Worm (Caenorhabditis elegans) whole organism, L4 larva: ENCODE data around the gene rpl-15.

Experiments used
- F37D6.2 ChIP-seq: sonication (generic microtip); optimal IDR thresholded peaks from 2 replicates; lab custom pipeline; 2016; ENCODE audit warnings: mild to moderate bottlenecking, missing genetic modification characterization, missing compliant biosample characterization
- ZK546.5 ChIP-seq, 2 experiments: sonication (generic microtip); optimal IDR thresholded peaks; 2 replicates each; lab custom pipeline; 2017; ENCODE audit warnings: missing biosample characterization in 2 of 2, missing genetic modification characterization in 2 of 2
- duxl-1 ChIP-seq: sonication (generic microtip); optimal IDR thresholded peaks from 2 replicates; lab custom pipeline; 2016; ENCODE audit warnings: mild to moderate bottlenecking, missing genetic modification characterization, moderate library complexity, missing compliant biosample characterization; ENCODE audit not compliant: poor library complexity
- jun-1 ChIP-seq: fragments of 150-350 bp; optimal IDR thresholded peaks from 2 replicates; lab custom pipeline; 2014; ENCODE audit warnings: missing biosample characterization, missing genetic modification reagents, missing genetic modification characterization
- mdl-1 ChIP-seq, 2 experiments: fragments of 150-350 bp in 1 of 2; sonication (generic microtip) in 1 of 2; optimal IDR thresholded peaks; 2 replicates each; lab custom pipeline; 2014 to 2017; ENCODE audit warnings: missing biosample characterization in 2 of 2, missing genetic modification characterization in 2 of 2
- mxl-3 ChIP-seq: fragments of 200-800 bp; sonication (Bioruptor generic); optimal IDR thresholded peaks from 2 replicates; lab custom pipeline; 2018; ENCODE audit warnings: mild to moderate bottlenecking, missing genetic modification characterization, missing compliant biosample characterization
- nhr-237 ChIP-seq: sonication (generic microtip); optimal IDR thresholded peaks from 2 replicates; lab custom pipeline; 2017; ENCODE audit warnings: missing biosample characterization, missing genetic modification characterization
- nhr-28 ChIP-seq: fragments of 150-350 bp; optimal IDR thresholded peaks from 2 replicates; lab custom pipeline; 2014; ENCODE audit warnings: missing biosample characterization, missing genetic modification characterization
- nhr-6 ChIP-seq: fragments of 150-350 bp; optimal IDR thresholded peaks from 2 replicates; lab custom pipeline; 2014; ENCODE audit warnings: missing biosample characterization, missing genetic modification characterization
- pha-4 ChIP-seq, 2 experiments: fragments of 150-350 bp in 1 of 2; fragments of 200-800 bp in 1 of 2; sonication (Bioruptor generic) in 1 of 2; IDR thresholded peaks in 1 of 2; optimal IDR thresholded peaks in 1 of 2; 2 replicates each; pipeline versions ENCODE4 v1.3.6 to Lab custom; 2014 to 2022; ENCODE audit warnings: missing genetic modification characterization in 2 of 2, missing genetic modification reagents in 2 of 2, missing biosample characterization in 1 of 2, missing compliant biosample characterization in 1 of 2
- pqm-1 ChIP-seq: sonication (generic microtip); optimal IDR thresholded peaks from 2 replicates; lab custom pipeline; 2017; ENCODE audit warnings: missing biosample characterization, missing genetic modification characterization

DNA sequence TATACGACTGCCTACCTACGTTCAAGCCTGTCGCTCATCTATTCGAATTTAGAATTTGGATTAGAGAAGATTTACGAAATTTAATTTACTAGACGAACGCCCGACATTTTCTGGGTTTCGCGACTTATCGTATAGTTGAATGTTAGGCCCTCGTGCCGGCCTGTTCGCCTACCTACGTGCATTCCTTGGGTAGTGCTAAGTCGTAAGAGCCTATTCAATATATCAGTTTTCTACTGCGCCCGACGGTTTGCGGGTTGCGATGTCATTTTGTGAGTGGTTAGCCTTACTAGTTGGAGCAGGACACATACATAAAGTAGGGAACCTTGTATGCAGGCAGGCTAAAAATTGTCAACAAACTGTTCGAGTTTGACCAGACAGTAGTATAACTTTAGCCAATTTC is 31.4 kb downstream of the rpl-15 start:
- TF ChIP-seq mdl-1 (tag; optimal IDR thresholded peaks at IDR 0.05; lab: Kevin White, UChicago), result no peak
- TF ChIP-seq nhr-28 (tag; lab: Kevin White, UChicago), result no peak
- no peak for TF ChIP-seq jun-1
- TF ChIP-seq pha-4 (GFP tag; IDR thresholded peaks at IDR 0.05; lab: Robert Waterston, UW), result no peak
- TF ChIP-seq pha-4 (tag; optimal IDR thresholded peaks at IDR 0.05; lab: Kevin White, UChicago), result no peak
- no peak for TF ChIP-seq nhr-237 (tag; lab: Kevin White, UChicago)
- no peak for TF ChIP-seq ZK546.5 (tag; optimal IDR thresholded peaks at IDR 0.05; lab: Kevin White, UChicago)
- TF ChIP-seq pqm-1, result no peak
- TF ChIP-seq nhr-6, result no peak
- no peak for TF ChIP-seq F37D6.2 (tag; lab: Kevin White, UChicago)
- no peak for TF ChIP-seq duxl-1 (tag; lab: Kevin White, UChicago)
- TF ChIP-seq mxl-3 (GFP tag; lab: Kevin White, UChicago), result no peak
